Fruit fly (Drosophila melanogaster) Kc167 (cell line): ENCODE measurements around the gene Myo31DF.

Experiments used
- Myc ChIP-seq: fragments of >200 bp; optimal IDR thresholded peaks from 2 replicates; lab custom pipeline; 2017; ENCODE audit warnings: missing external identifiers
- Sin3A ChIP-seq: fragments of >200 bp; optimal IDR thresholded peaks from 2 replicates; lab custom pipeline; 2018; ENCODE audit warnings: missing external identifiers
- h ChIP-seq: fragments of >200 bp; optimal IDR thresholded peaks from 3 replicates; lab custom pipeline; 2018; ENCODE audit warnings: missing external identifiers
- insv ChIP-seq: fragments of >200 bp; optimal IDR thresholded peaks from 3 replicates; lab custom pipeline; 2018; ENCODE audit warnings: missing external identifiers

DNA sequence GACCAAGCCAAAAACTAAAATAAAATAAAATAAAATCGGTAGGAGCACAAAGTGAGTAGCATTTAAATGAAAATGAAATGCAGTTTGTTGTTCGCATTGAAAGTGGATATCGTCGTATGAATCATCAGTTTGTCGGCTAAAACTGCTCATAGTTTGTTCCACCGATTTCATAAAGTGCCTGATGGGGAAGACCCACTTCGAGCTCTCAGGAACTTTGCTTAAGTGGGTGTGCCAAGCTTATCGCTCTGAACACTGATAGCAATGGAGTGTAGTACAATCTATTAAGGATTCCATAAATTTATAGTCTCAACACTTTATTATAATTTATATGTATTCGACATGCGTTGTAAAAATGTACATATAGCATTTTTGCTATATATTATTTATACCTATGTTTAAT lies 3.7 kb downstream of the Myo31DF start:
- TF ChIP-seq Sin3A (lab: Kevin White, UChicago): no peak
- TF ChIP-seq h (lab: Kevin White, UChicago): no peak
- no peak for TF ChIP-seq Myc (lab: Kevin White, UChicago)
- no peak for TF ChIP-seq insv (lab: Kevin White, UChicago)
